Worm (Caenorhabditis elegans): ENCODE measurements around the gene sdc-3.
"Not testable (repeated sequence)": the region's sequence is repeated elsewhere in the genome, so short reads cannot be mapped to it uniquely, and the experiment has no call there.

The sdc-3 gene

DNA sequence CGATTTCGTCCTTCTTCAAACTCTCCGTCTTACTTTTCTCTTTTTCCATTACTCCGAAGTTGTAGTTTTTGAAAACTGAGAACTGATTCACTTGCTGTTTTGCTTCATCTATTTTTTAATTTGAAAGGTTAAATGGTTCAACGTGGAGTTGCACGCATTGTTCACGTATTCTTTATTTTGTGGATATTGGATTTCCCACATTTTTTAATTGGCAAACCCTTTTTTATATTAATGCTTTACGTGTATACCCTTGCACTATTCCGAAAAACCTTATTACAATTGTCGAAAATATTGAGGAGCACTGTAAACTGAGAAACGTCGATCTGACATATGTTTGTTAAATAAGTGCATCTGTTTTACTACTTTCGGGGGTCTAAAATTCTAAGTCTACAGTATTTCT, 11.2 kb downstream of the sdc-3 start, which contains the start of gene melo-3:
Gene melo-3 (minus strand): TSS at position 101 of the 400 bp plus-strand sequence.
- TF ChIP-seq ztf-29 (GFP tag; IDR thresholded peaks at IDR 0.05); ref-1 (GFP tag; conservative IDR thresholded peaks at IDR 0.05); med-1 (GFP tag; optimal IDR thresholded peaks at IDR 0.05; ENCODE audit: insufficient read depth): not testable (repeated sequence)

ce11 chrV:15031373-15031772, 16.6 kb downstream of the sdc-3 start, which contains the start of gene cng-1:
TSS of gene cng-1 (minus strand) at chrV:15031473.
- TF ChIP-seq ztf-29 (GFP tag; IDR thresholded peaks at IDR 0.05); cog-1 (tag; optimal IDR thresholded peaks at IDR 0.05); klf-2 (GFP tag; conservative IDR thresholded peaks at IDR 0.05): not testable (repeated sequence)

DNA sequence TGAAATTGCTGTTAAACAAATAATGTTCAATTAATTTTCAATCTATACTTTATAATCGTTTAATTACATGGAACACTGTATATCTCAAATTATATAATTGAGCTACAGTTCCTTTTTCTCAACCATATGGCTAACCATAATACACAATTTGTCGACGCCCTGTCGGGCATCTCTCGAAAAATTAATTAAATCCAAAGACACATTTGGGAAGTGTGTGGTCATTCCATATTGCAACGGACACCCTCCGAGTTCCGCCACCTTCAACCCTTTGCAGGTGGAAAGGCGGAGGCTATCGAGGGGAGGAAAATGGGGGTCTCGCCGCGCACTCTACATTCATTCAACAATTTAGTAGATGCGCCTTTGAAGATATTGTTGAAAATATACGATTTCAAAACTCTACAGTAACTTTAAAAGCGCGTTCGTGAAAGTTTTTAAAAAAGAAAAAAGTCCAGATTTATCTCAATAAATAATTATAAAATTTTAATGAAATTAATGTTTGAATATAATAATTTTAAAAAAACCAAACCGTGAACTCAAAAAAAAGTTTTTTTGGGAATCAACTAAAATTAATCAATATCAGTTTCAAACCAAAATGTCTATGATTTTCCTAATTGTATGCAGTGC, 19.0 kb downstream of the sdc-3 start, which contains the start of gene F14H8.8:
Gene F14H8.8 (plus strand): TSS at position 574 of the 624 bp plus-strand sequence.
- TF ChIP-seq ref-1 (GFP tag; conservative IDR thresholded peaks at IDR 0.05) (no peak), ztf-29 (GFP tag; IDR thresholded peaks at IDR 0.05) (no peak), cog-1 (tag; optimal IDR thresholded peaks at IDR 0.05) (no peak), flt-1 (GFP tag; IDR thresholded peaks at IDR 0.05) (no peak), ztf-23 (GFP tag; IDR thresholded peaks at IDR 0.05) (no peak), T22C8.4 (GFP tag; IDR thresholded peaks at IDR 0.05) (no peak), klf-2 (GFP tag; conservative IDR thresholded peaks at IDR 0.05) (no peak), med-1 (GFP tag; optimal IDR thresholded peaks at IDR 0.05; ENCODE audit: insufficient read depth) (no peak), tab-1 (GFP tag; IDR thresholded peaks at IDR 0.05) (no peak)

DNA sequence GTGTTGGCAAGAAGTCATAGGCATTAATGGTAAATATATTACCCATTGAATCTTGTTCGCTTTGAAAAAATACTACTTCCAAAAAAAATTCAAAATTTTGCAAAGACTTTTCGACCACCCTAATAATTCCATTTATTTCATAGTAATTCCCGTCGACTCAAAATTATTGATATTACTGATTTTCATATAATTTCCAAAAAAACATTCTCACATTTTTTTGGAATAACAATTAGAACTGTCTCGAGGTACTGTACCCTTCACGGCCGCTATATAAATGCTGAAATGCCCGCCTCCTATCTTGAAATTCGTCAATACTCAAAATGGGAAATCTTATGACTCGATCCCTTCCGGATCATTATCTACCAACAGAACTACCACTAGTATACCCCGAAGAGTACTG, 24.5 kb downstream of the sdc-3 start, which contains the start of gene F14H8.4:
Gene F14H8.4 (plus strand): TSS at position 301 of the 400 bp plus-strand sequence.
- TF ChIP-seq cog-1 (tag; optimal IDR thresholded peaks at IDR 0.05) (no peak), med-1 (GFP tag; optimal IDR thresholded peaks at IDR 0.05; ENCODE audit: insufficient read depth) (no peak), tab-1 (GFP tag; IDR thresholded peaks at IDR 0.05) (no peak), ztf-23 (GFP tag; IDR thresholded peaks at IDR 0.05) (no peak), ztf-29 (GFP tag; IDR thresholded peaks at IDR 0.05) (no peak), ref-1 (GFP tag; conservative IDR thresholded peaks at IDR 0.05) (no peak), T22C8.4 (GFP tag; IDR thresholded peaks at IDR 0.05) (no peak), klf-2 (GFP tag; conservative IDR thresholded peaks at IDR 0.05) (no peak), flt-1 (GFP tag; IDR thresholded peaks at IDR 0.05) (no peak)

DNA sequence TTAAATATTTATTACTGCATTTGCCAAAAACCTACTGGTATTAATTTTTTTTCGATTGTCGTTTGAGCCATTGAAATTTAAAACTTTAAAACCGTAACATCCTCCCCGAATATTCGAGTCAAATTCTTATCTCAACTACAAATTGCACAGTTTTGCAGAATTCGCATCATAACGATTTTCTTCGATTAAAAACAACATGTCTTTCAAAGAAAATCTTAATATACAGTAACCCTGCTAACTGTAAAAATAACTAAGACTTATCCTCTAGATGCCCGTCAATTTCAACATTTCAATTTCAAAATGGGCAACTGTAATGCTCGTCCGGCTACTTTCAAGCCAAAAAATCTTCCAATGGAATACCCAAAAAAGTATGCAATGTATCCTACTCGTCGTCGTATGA, 27.3 kb downstream of the sdc-3 start, which contains the start of gene F14H8.5:
Gene F14H8.5 (plus strand): TSS at position 301 of the 400 bp plus-strand sequence.
- TF ChIP-seq med-1 (GFP tag; optimal IDR thresholded peaks at IDR 0.05; ENCODE audit: insufficient read depth) (no peak), tab-1 (GFP tag; IDR thresholded peaks at IDR 0.05) (no peak), ref-1 (GFP tag; conservative IDR thresholded peaks at IDR 0.05) (no peak), cog-1 (tag; optimal IDR thresholded peaks at IDR 0.05) (no peak), ztf-23 (GFP tag; IDR thresholded peaks at IDR 0.05) (no peak), T22C8.4 (GFP tag; IDR thresholded peaks at IDR 0.05) (no peak), klf-2 (GFP tag; conservative IDR thresholded peaks at IDR 0.05) (no peak), ztf-29 (GFP tag; IDR thresholded peaks at IDR 0.05) (no peak), flt-1 (GFP tag; IDR thresholded peaks at IDR 0.05) (no peak)

DNA sequence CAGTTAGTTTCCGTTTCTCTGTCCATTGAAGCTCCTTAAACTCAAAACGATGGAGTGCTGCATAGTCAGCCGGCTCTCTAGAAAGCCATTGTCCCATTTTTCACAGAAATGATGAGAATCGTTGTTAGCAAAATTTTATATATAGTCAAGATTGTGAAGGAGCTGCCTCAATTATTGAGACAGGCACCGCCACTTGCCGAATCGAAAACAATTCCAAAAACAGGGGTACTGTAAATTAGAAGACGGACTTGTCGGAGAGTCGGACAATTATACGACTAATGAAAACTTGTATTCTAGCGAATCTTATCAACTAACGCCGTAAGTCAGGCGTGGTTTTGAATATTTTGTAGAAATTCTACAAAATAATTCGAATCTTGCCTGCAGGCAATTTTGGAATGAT, 27.8 kb downstream of the sdc-3 start, which contains the start of gene F14H8.2:
Gene F14H8.2 (minus strand): TSS at position 101 of the 400 bp plus-strand sequence.
- no peak for TF ChIP-seq ztf-29 (GFP tag; IDR thresholded peaks at IDR 0.05)
- no peak for TF ChIP-seq tab-1 (GFP tag; IDR thresholded peaks at IDR 0.05)
- TF ChIP-seq ztf-23 (GFP tag; IDR thresholded peaks at IDR 0.05), result no peak
- no peak for TF ChIP-seq klf-2 (GFP tag; conservative IDR thresholded peaks at IDR 0.05)
- TF ChIP-seq med-1 (GFP tag; optimal IDR thresholded peaks at IDR 0.05; ENCODE audit: insufficient read depth), result no peak
- TF ChIP-seq flt-1 (GFP tag; IDR thresholded peaks at IDR 0.05), result no peak
- TF ChIP-seq ref-1 (GFP tag; conservative IDR thresholded peaks at IDR 0.05), result no peak
- no peak for TF ChIP-seq T22C8.4 (GFP tag; IDR thresholded peaks at IDR 0.05)
- no peak for TF ChIP-seq cog-1 (tag; optimal IDR thresholded peaks at IDR 0.05)

- no peak for TF ChIP-seq tab-1 (GFP tag; IDR thresholded peaks at IDR 0.05)
- TF ChIP-seq med-1 (GFP tag; optimal IDR thresholded peaks at IDR 0.05; ENCODE audit: insufficient read depth), result no peak
- no peak for TF ChIP-seq flt-1 (GFP tag; IDR thresholded peaks at IDR 0.05)
- no peak for TF ChIP-seq klf-2 (GFP tag; conservative IDR thresholded peaks at IDR 0.05)
- no peak for TF ChIP-seq cog-1 (tag; optimal IDR thresholded peaks at IDR 0.05)
Observed at ce11 chrV:15016795-15017429, 31.1 kb downstream of the sdc-3 start.

DNA sequence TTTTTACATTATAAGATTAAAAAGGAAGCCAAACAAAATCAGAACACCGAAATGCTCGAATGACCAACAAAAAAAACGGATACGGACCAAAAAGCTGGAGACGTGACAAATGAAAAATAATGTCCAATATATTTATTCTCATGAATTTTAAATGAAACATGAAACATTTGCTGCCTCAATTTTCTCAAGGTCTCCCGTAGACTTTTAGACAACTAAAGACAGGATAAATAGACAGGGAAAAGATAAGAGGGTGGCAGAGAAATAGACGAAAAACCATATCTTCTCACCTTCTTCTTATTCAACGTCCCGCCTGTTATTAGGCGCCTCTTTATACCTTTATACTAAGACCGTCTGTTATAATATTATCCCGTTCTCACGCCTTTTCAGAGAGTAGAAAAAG, 32.2 kb downstream of the sdc-3 start:
- TF ChIP-seq klf-2 (GFP tag; conservative IDR thresholded peaks at IDR 0.05), result no peak
- no peak for TF ChIP-seq med-1 (GFP tag; optimal IDR thresholded peaks at IDR 0.05; ENCODE audit: insufficient read depth)
- no peak for TF ChIP-seq ref-1 (GFP tag; conservative IDR thresholded peaks at IDR 0.05)
- TF ChIP-seq cog-1 (tag; optimal IDR thresholded peaks at IDR 0.05), result no peak
- TF ChIP-seq flt-1 (GFP tag; IDR thresholded peaks at IDR 0.05), result no peak
- no peak for TF ChIP-seq ztf-23 (GFP tag; IDR thresholded peaks at IDR 0.05)
- no peak for TF ChIP-seq T22C8.4 (GFP tag; IDR thresholded peaks at IDR 0.05)

ce11 chrV:15014164-15014563, 33.8 kb downstream of the sdc-3 start, which contains the start of gene obr-2:
TSS of gene obr-2 (minus strand) at chrV:15014264.
- no peak for TF ChIP-seq tab-1 (GFP tag; IDR thresholded peaks at IDR 0.05)

- TF ChIP-seq T22C8.4 (GFP tag; IDR thresholded peaks at IDR 0.05) (no peak), flt-1 (GFP tag; IDR thresholded peaks at IDR 0.05) (no peak), klf-2 (GFP tag; conservative IDR thresholded peaks at IDR 0.05) (no peak), ztf-29 (GFP tag; IDR thresholded peaks at IDR 0.05) (no peak), med-1 (GFP tag; optimal IDR thresholded peaks at IDR 0.05; ENCODE audit: insufficient read depth) (no peak), ref-1 (GFP tag; conservative IDR thresholded peaks at IDR 0.05) (no peak)
Observed at ce11 chrV:15013328-15013727, 34.7 kb downstream of the sdc-3 start.
